Fruit fly (Drosophila melanogaster) Kc167 (cell line): Measurements from ENCODE around the gene Cp38.

ENCODE experiments used
- Myc ChIP-seq: fragments of >200 bp; optimal IDR thresholded peaks from 2 replicates; lab custom pipeline; 2017; ENCODE audit warnings: missing external identifiers
- Sin3A ChIP-seq: fragments of >200 bp; optimal IDR thresholded peaks from 2 replicates; lab custom pipeline; 2018; ENCODE audit warnings: missing external identifiers
- h ChIP-seq: fragments of >200 bp; optimal IDR thresholded peaks from 3 replicates; lab custom pipeline; 2018; ENCODE audit warnings: missing external identifiers
- insv ChIP-seq: fragments of >200 bp; optimal IDR thresholded peaks from 3 replicates; lab custom pipeline; 2018; ENCODE audit warnings: missing external identifiers
- psq ChIP-seq: fragments of >200 bp; optimal IDR thresholded peaks from 2 replicates; lab custom pipeline; 2017; ENCODE audit warnings: missing external identifiers
- ttk ChIP-seq: sonication (Bioruptor generic); optimal IDR thresholded peaks from 2 replicates; lab custom pipeline; 2017; ENCODE audit warnings: missing external identifiers

Gene Cp38

DNA sequence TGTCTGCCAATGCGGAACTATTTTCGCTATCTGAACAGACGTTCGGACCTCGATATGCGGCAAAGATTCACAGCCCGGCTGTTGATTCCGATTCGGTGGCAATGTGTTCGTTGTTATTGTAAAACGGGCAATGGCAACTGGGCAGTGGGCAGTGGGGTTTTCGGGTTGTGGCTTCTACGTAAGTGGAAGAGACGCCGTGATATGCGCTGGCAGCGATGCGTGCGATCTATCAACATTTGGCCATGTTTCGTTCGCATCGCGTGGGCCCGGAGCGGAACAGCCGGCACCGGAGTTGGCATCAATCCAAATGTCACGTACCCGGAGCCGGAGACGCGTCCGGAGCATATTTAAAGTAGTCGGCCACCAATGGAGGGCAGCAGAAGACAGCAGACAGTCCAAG lies at the start of gene Cp38:
Gene Cp38, plus strand, starts transcription at position 376 of the 400 bp plus-strand sequence.
- TF ChIP-seq Sin3A (lab: Kevin White, UChicago) (no peak), h (lab: Kevin White, UChicago) (no peak), psq (no peak), insv (lab: Kevin White, UChicago) (no peak), ttk (lab: Kevin White, UChicago) (no peak), Myc (lab: Kevin White, UChicago) (no peak)

DNA sequence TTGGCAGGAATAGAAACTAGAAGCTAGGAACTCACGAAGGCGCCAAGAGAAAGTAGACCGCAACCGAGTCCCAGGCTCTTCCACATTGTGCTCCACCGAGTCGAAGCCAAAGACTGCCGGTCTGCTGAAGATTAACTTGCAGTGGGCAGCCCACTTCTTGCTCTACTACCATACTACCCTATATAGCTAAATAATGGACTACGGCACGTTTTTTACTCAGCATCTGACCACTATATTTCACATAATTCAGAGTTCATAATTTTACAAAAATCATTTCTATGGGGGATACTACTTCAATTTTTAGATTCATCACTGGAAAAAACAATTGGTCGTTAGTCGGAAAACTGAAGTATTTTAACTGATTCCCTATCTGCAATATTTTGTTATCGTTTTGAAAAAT lies 47.9 kb upstream of the Cp38 start, which contains the start of gene CG32712:
Gene CG32712, minus strand, starts transcription at position 101 of the 400 bp plus-strand sequence.
- TF ChIP-seq h (lab: Kevin White, UChicago) (no peak), ttk (lab: Kevin White, UChicago) (no peak)

DNA sequence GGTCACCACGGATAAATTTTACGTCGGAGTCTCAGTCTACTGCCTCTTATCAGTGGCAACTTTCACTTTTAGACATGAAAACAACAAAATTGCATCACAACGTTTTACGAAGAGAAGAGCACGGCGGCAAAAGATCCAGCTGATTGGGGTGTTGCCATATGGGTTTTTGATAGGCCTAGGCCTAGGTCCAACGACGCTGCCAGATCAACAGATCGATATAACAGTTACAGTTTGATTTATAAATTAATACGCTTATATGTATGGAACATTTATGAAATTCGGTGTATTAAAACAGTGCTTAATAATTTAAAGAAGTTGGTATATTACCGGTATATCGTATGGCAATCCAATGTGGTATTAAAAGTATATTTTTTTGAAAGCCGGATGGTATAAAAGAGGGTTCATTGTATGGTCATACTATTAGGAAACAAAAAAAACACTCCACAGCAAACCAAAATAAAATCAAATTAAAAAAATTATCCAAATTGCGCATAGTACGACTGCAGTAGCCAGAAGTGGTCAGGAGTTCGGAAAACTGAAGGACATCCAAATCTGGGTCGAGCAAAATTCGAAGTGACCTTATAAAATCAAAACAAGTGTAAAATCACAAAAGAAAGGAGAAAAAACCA lies 44.9 kb upstream of the Cp38 start, which contains the start of gene CG1440:
Gene CG1440, plus strand, starts transcription at position 402 of the 629 bp plus-strand sequence.
- TF ChIP-seq insv (lab: Kevin White, UChicago), result no peak
- TF ChIP-seq h (lab: Kevin White, UChicago), result no peak
- TF ChIP-seq ttk (lab: Kevin White, UChicago), result no peak
- no peak for TF ChIP-seq Sin3A (lab: Kevin White, UChicago)
- TF ChIP-seq Myc (lab: Kevin White, UChicago), result no peak
- TF ChIP-seq psq, result no peak

DNA sequence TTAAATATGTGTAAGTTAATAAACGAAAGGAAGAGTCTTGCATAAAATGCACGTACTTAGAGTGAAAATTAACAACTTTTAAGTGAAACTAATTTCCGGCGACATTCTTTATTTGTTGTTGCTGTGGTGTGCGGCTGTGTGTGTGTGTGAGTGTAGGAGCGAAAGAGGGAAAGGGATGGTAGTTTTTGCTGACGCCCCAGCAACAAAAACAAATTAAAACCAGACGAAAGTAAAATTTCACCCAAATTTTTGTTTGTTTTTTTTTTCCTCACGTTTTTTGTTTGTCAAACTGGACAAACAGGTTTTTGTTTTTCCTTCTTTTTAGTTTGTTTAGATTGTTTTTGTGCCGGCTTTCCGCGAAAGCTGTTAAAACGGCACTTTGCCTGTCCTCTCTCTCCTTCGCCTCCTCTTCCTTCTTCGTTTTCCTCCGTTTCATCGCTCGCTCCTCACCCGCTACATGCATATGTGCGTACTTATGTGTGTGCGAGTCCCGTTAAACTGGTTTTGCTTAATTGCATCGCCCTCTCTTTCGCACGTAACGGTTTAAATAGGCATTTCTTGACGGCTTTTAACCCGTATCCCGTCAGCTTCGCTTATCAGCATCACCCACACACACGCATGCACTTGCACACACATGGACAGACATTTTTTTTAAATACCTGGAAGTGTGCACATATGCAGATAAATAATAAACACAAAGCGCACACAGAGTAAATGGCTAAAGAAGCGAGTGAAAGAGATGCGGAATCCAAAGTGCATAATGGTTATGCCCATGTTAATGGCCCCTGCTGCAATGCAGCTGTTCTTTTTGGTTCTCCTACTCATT lies 44.1 kb upstream of the Cp38 start, which contains the start of gene Miga:
Gene Miga, minus strand, starts transcription at position 536 of the 826 bp plus-strand sequence.
- TF ChIP-seq Myc (lab: Kevin White, UChicago), result no peak
- no peak for TF ChIP-seq ttk (lab: Kevin White, UChicago)
- TF ChIP-seq insv (lab: Kevin White, UChicago), result no peak
- TF ChIP-seq h (lab: Kevin White, UChicago), result no peak
- no peak for TF ChIP-seq psq
- TF ChIP-seq Sin3A (lab: Kevin White, UChicago), result no peak

DNA sequence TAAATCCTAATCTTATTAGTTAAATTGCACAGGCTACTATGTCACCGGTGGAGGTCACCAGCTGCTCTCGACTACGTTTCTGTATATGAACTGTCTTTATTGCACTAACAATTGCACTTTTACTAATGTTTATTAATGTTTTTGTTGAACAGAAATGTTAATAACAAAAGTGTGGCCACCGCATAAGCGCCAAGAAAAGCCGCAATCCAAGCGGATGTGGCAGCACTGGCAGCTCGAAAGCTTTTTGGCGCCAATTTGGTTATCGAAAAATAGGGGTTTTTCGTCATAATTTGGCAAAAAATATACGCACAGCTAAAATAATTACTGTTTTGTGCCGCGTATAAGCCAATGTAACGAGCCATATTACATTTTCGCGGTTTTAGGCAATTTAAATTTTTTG lies 39.5 kb upstream of the Cp38 start, which contains the start of gene CG12123:
Gene CG12123, minus strand, starts transcription at position 188 of the 400 bp plus-strand sequence.
- TF ChIP-seq h (lab: Kevin White, UChicago) (no peak), Sin3A (lab: Kevin White, UChicago) (no peak), insv (lab: Kevin White, UChicago) (no peak), Myc (lab: Kevin White, UChicago) (no peak), psq (no peak), ttk (lab: Kevin White, UChicago) (no peak)

DNA sequence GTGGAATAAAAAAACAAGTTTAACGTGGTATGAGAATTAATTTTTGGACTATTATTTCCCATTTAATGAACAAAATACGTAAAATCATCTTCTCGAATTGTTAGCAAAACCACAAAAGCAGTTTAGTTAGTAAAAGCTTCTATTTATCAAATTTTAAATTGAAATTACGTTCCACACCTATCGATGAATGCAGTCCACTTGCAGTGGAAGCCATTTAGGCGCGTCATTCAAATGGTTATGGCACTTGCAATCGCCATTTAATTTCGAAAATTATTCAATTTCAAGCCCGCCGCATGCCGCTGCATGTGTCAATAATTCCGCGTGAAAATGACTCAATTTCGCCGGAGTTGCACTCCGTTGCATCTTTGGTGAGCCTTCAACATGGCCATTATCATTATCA lies 38.7 kb upstream of the Cp38 start:
- no peak for TF ChIP-seq psq
- no peak for TF ChIP-seq h (lab: Kevin White, UChicago)
- TF ChIP-seq insv (lab: Kevin White, UChicago), result no peak
- TF ChIP-seq Sin3A (lab: Kevin White, UChicago), result no peak
- no peak for TF ChIP-seq Myc (lab: Kevin White, UChicago)
- no peak for TF ChIP-seq ttk (lab: Kevin White, UChicago)

DNA sequence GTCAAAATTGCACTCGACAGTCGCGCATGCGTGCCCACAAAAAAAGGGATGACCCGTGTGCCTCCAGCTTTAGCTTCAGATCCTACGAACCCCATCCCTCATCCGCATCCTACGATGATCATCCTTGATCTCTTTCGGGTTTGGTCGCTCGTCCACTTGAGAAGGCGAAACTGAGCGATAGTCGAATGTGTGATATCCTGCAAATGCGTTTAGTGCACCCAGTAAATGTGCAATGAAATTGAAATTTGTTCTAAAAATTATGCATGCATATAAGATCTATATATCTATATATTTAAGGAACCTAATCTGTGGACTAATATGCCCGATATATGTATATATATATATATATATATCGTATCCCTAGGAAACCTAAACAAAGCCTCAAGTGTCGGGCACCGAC lies 37.4 kb upstream of the Cp38 start:
- TF ChIP-seq Sin3A (lab: Kevin White, UChicago) (no peak), ttk (lab: Kevin White, UChicago) (no peak), insv (lab: Kevin White, UChicago) (no peak), psq (no peak), Myc (lab: Kevin White, UChicago) (no peak), h (lab: Kevin White, UChicago) (no peak)

DNA sequence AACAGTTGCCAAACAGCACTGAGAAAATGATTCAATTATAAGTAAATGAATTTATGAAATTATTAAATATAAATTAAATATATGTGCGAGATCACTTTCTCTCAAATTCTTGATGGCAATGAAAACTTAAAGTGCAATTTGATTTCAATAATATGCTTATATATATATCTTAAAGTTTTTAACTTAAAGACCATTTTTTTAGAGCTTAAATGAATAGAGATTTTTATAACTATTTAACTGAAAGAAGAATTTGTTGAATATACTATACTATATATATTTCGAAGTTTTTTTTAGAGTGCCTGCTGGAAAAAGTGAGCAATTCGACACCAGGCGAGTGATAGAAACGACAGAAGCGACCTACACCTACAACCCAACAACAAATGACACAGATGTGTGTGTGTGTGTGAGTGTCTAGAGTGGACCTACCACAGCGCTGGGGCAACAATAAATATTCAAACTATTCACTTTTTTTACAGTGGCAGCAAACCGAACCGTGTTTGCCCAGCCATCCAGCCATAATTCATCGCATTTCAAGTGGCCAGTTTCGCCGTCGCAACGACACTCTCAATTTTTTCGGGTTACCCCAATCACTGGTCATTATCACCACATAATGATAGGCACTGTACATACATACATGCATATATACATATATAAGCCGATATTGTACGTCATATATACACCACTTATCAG lies 36.6 kb upstream of the Cp38 start:
- TF ChIP-seq psq (no peak), Myc (lab: Kevin White, UChicago) (no peak), ttk (lab: Kevin White, UChicago) (no peak), h (lab: Kevin White, UChicago) (no peak), Sin3A (lab: Kevin White, UChicago) (no peak), insv (lab: Kevin White, UChicago) (no peak)

DNA sequence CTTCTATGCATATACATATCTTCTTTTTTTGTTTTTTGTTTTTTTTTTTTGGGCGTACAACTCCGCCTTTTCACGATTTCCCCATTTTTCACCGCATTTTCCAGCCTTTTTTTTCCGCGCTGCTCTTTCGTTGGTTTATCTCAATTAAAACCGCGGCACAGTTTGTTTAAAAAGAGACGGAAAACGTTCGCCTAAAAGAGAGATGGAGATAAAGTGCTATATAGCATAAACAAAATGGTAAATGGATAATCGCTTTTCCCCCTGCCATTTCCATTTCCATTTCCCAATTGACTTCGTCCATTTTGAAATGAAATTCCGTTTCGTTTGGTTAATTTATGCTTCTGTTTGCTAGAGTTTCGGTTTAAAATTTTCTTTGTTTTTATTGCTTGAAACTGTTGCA lies 34.5 kb upstream of the Cp38 start:
- TF ChIP-seq psq (no peak), h (lab: Kevin White, UChicago) (no peak), Sin3A (lab: Kevin White, UChicago) (no peak), ttk (lab: Kevin White, UChicago) (no peak)

DNA sequence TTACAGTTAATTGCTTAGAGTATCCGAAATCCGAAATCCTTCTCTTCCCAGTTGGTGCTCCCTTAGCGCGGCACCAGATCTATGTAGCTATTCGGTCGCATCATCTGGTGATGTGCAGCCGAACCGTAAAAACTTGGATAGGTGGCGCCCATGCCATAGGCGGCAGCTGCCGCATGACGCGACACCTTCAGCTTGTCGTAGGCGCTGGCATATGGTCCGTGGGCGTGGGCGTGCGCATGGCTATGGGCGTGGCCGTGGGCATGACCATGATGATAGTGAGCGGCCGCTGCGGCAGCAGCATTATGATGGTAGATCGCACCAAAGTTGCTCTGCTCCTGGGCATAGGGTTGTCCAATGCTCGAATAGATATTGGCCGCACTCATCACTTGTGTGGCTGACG lies 33.5 kb upstream of the Cp38 start:
- TF ChIP-seq Myc (lab: Kevin White, UChicago) (no peak), Sin3A (lab: Kevin White, UChicago) (no peak), insv (lab: Kevin White, UChicago) (no peak)

DNA sequence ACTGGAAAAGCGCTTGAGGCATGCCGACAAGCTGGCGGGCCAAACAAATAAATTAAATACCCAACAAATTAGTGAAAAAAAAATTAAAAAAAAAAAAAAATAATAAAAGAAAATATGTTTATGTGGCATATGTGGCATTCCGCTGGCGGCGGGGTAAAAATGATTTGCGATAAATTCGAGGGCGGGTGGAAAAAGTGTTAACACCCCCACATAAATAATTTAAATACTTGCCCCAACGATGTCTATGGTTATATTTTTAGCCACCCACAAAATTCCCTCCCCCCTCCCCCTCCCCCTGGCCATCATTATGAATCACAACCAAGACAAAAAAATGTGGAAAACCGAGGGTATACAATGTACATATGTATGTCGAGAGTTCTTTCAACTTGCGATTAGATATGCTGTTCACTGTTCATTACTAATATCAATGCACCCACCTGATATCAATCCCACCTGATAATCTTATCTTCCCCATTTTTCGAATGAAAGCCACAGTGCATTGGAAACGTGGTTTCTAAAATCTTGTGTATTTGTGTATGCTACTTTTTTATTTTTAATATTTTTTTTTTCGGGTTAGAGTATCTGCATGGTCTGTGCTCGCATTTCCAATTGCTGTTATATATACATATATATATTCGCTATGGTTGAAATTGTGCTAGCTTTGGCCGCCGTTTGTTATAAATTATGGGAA lies 31.3 kb upstream of the Cp38 start:
- TF ChIP-seq Myc (lab: Kevin White, UChicago), result no peak
- TF ChIP-seq h (lab: Kevin White, UChicago), result no peak
- TF ChIP-seq psq, result no peak
- TF ChIP-seq ttk (lab: Kevin White, UChicago), result no peak
- no peak for TF ChIP-seq Sin3A (lab: Kevin White, UChicago)
- TF ChIP-seq insv (lab: Kevin White, UChicago), result no peak
